5 worm cellular contexts compared by ENCODE assay signal in genomic region chrII:14928766-14929165, ce11.
TF ChIP-seq lines count a peak whose summit lies in the region.

No protein-coding gene starts in this region.

TF ChIP-seq in whole organism, L1 larva, 84 proteins besides CTCF, POLR2A, EP300 and RAD21 (continues in another document):
- TF ChIP-seq snu-23 (GFP tag; optimal IDR thresholded peaks at IDR 0.05; lab: Kevin White, UChicago) (peak; percentile 28), egl-27 (tag; optimal IDR thresholded peaks at IDR 0.05; lab: Kevin White, UChicago) (no peak), nhr-47 (tag; optimal IDR thresholded peaks at IDR 0.05; lab: Kevin White, UChicago) (peak; percentile 6), lir-3 (tag; optimal IDR thresholded peaks at IDR 0.05; lab: Kevin White, UChicago; ENCODE audit: poor library complexity) (no peak), mdl-1 (tag; optimal IDR thresholded peaks at IDR 0.05; lab: Kevin White, UChicago) (no peak), sox-4 (tag; optimal IDR thresholded peaks at IDR 0.05; lab: Kevin White, UChicago) (no peak), nhr-85 (tag; lab: Kevin White, UChicago) (peak; percentile 51), blmp-1 (tag; optimal IDR thresholded peaks at IDR 0.05; lab: Kevin White, UChicago) (peak; percentile 79), nhr-11 (tag; optimal IDR thresholded peaks at IDR 0.05; lab: Kevin White, UChicago) (no peak), nhr-20 (tag; optimal IDR thresholded peaks at IDR 0.05; lab: Kevin White, UChicago) (peak; percentile 7), tbx-2 (tag; optimal IDR thresholded peaks at IDR 0.05; lab: Kevin White, UChicago) (peak; percentile 55), mef-2 (tag; optimal IDR thresholded peaks at IDR 0.05; lab: Kevin White, UChicago) (no peak), vab-15 (tag; optimal IDR thresholded peaks at IDR 0.05; lab: Kevin White, UChicago) (no peak), efl-3 (GFP tag; optimal IDR thresholded peaks at IDR 0.05; lab: Kevin White, UChicago) (no peak), fkh-10 (GFP tag; optimal IDR thresholded peaks at IDR 0.05; lab: Kevin White, UChicago) (no peak), nhr-71 (tag; optimal IDR thresholded peaks at IDR 0.05; lab: Kevin White, UChicago) (peak; percentile 28), snpc-4 (tag; optimal IDR thresholded peaks at IDR 0.05; lab: Kevin White, UChicago) (peak; percentile 79), lin-14 (GFP tag; optimal IDR thresholded peaks at IDR 0.05; lab: Kevin White, UChicago) (peak; percentile 39), ceh-63 (GFP tag; optimal IDR thresholded peaks at IDR 0.05; lab: Kevin White, UChicago) (no peak)

TF ChIP-seq in whole organism, L2 larva, 48 proteins besides CTCF, POLR2A, EP300 and RAD21:
- TF ChIP-seq sem-4 (tag; optimal IDR thresholded peaks at IDR 0.05; lab: Kevin White, UChicago), result no peak
- no peak for TF ChIP-seq nhr-23 (tag; optimal IDR thresholded peaks at IDR 0.05; lab: Kevin White, UChicago)
- TF ChIP-seq nhr-237 (tag; optimal IDR thresholded peaks at IDR 0.05; lab: Kevin White, UChicago), result no peak
- no peak for TF ChIP-seq crh-2 (tag; optimal IDR thresholded peaks at IDR 0.05; lab: Kevin White, UChicago)
- TF ChIP-seq snpc-4 (tag; optimal IDR thresholded peaks at IDR 0.05; lab: Kevin White, UChicago), result peak; percentile 88
- TF ChIP-seq sma-3 (GFP tag; optimal IDR thresholded peaks at IDR 0.05; lab: Kevin White, UChicago), result peak; percentile 51

TF ChIP-seq in whole organism, L3 larva, 47 proteins besides CTCF, POLR2A, EP300 and RAD21:
- TF ChIP-seq ceh-28 (tag; optimal IDR thresholded peaks at IDR 0.05; lab: Kevin White, UChicago) (no peak), nhr-23 (tag; optimal IDR thresholded peaks at IDR 0.05; lab: Kevin White, UChicago) (peak; percentile 9)

TF ChIP-seq in whole organism, L4 larva, 104 proteins besides CTCF, POLR2A, EP300 and RAD21:
- TF ChIP-seq dmd-8 (GFP tag; IDR thresholded peaks at IDR 0.05; lab: Robert Waterston, UW), result no peak
- TF ChIP-seq snpc-4 (tag; optimal IDR thresholded peaks at IDR 0.05; lab: Kevin White, UChicago), result peak; percentile 22
- no peak for TF ChIP-seq zfp-2 (tag; optimal IDR thresholded peaks at IDR 0.05; lab: Kevin White, UChicago)

TF ChIP-seq in whole organism, young adult, 124 proteins besides CTCF, POLR2A, EP300 and RAD21:
- TF ChIP-seq ZK185.1 (tag; optimal IDR thresholded peaks at IDR 0.05; lab: Kevin White, UChicago; ENCODE audit: poor library complexity, severe bottlenecking), result no peak
- no peak for TF ChIP-seq zim-3 (tag; optimal IDR thresholded peaks at IDR 0.05; lab: Kevin White, UChicago)
- TF ChIP-seq snpc-4 (GFP tag; optimal IDR thresholded peaks at IDR 0.05; lab: Kevin White, UChicago), result no peak
- peak in 3 of 4 experiments; percentile 66 to 90 (median 84) for TF ChIP-seq snpc-4 (tag; optimal IDR thresholded peaks at IDR 0.05; lab: Kevin White, UChicago)
